Worm (Caenorhabditis elegans) whole organism, young adult: ENCODE measurements around the gene znf-593.

ENCODE experiments used
- C06A6.2 ChIP-seq: fragments of 200-800 bp; sonication (Bioruptor generic); conservative IDR thresholded peaks from 2 replicates; pipeline ENCODE4 v1.3.6; 2022; ENCODE audit warnings: missing genetic modification characterization, missing compliant biosample characterization
- F22D6.2 ChIP-seq: sonication (generic microtip); optimal IDR thresholded peaks from 2 replicates; lab custom pipeline; 2016; ENCODE audit warnings: mild to moderate bottlenecking, missing genetic modification characterization, missing compliant biosample characterization
- F33H1.4 ChIP-seq: fragments of 200-800 bp; sonication (Bioruptor generic); IDR thresholded peaks from 2 replicates; pipeline ENCODE4 v1.3.6; 2022; ENCODE audit warnings: missing genetic modification reagents, missing genetic modification characterization, missing compliant biosample characterization
- F52B5.7 ChIP-seq: sonication (generic microtip); optimal IDR thresholded peaks from 2 replicates; lab custom pipeline; 2016; ENCODE audit warnings: mild to moderate bottlenecking, missing genetic modification characterization, missing compliant biosample characterization
- F57A8.1 ChIP-seq: fragments of 200-800 bp; sonication (Bioruptor generic); optimal IDR thresholded peaks from 2 replicates; lab custom pipeline; 2018; ENCODE audit warnings: mild to moderate bottlenecking, missing genetic modification characterization, moderate library complexity, missing compliant biosample characterization
- F57C9.4 ChIP-seq: sonication (generic microtip); optimal IDR thresholded peaks from 2 replicates; lab custom pipeline; 2017; ENCODE audit warnings: mild to moderate bottlenecking, missing genetic modification characterization, missing compliant biosample characterization
- Y67H2A.10 ChIP-seq: fragments of 200-800 bp; sonication (Bioruptor generic); conservative IDR thresholded peaks from 2 replicates; pipeline ENCODE4 v1.3.6; 2022; ENCODE audit warnings: missing genetic modification reagents, missing genetic modification characterization, missing compliant biosample characterization
- ZK185.1 ChIP-seq: sonication (generic microtip); optimal IDR thresholded peaks from 2 replicates; lab custom pipeline; 2016; ENCODE audit warnings: mild to moderate bottlenecking, missing genetic modification characterization, missing compliant biosample characterization; ENCODE audit not compliant: poor library complexity, severe bottlenecking
- ama-1 ChIP-seq, 3 experiments: fragments of 150-350 bp in 1 of 3; sonication (generic microtip) in 2 of 3; optimal IDR thresholded peaks; 2 replicates each; lab custom pipeline; 2014 to 2018; ENCODE audit warnings: missing biosample characterization in 2 of 3, missing genetic modification characterization in 2 of 3, missing genetic modification reagents in 2 of 3
- atf-7 ChIP-seq: sonication (generic microtip); optimal IDR thresholded peaks from 2 replicates; lab custom pipeline; 2017; ENCODE audit warnings: mild to moderate bottlenecking, missing genetic modification characterization, missing compliant biosample characterization
- athp-1 ChIP-seq: sonication (generic microtip); optimal IDR thresholded peaks from 2 replicates; lab custom pipeline; 2017; ENCODE audit warnings: mild to moderate bottlenecking, missing genetic modification characterization, missing compliant biosample characterization
- attf-5 ChIP-seq: fragments of 200-800 bp; sonication (Bioruptor generic); optimal IDR thresholded peaks from 2 replicates; lab custom pipeline; 2018; ENCODE audit warnings: mild to moderate bottlenecking, missing genetic modification characterization, missing compliant biosample characterization
- bed-1 ChIP-seq: fragments of 200-800 bp; sonication (Bioruptor generic); IDR thresholded peaks from 2 replicates; pipeline ENCODE4 v1.3.6; 2022; ENCODE audit warnings: missing genetic modification reagents, missing genetic modification characterization, missing compliant biosample characterization
- bed-2 ChIP-seq: fragments of 200-800 bp; sonication (Bioruptor generic); IDR thresholded peaks from 2 replicates; pipeline ENCODE4 v1.3.6; 2022; ENCODE audit warnings: missing genetic modification reagents, missing genetic modification characterization, missing compliant biosample characterization
- ceh-40 ChIP-seq: fragments of 200-800 bp; sonication (Bioruptor generic); IDR thresholded peaks from 2 replicates; pipeline ENCODE4 v1.3.6; 2022; ENCODE audit warnings: missing genetic modification characterization, missing compliant biosample characterization
- ceh-58 ChIP-seq: fragments of 200-800 bp; sonication (Bioruptor generic); IDR thresholded peaks from 2 replicates; pipeline ENCODE4 v1.3.6; 2022; ENCODE audit warnings: missing genetic modification characterization, missing compliant biosample characterization
- ceh-91 ChIP-seq: fragments of 200-800 bp; sonication (Bioruptor generic); IDR thresholded peaks from 2 replicates; pipeline ENCODE4 v1.3.6; 2022; ENCODE audit warnings: missing genetic modification reagents, missing genetic modification characterization, missing compliant biosample characterization
- chd-7 ChIP-seq: sonication (generic microtip); optimal IDR thresholded peaks from 2 replicates; lab custom pipeline; 2016; ENCODE audit warnings: mild to moderate bottlenecking, missing genetic modification characterization, moderate library complexity, missing compliant biosample characterization
- dox-1 ChIP-seq: fragments of 200-800 bp; sonication (Bioruptor generic); IDR thresholded peaks from 2 replicates; pipeline ENCODE4 v1.3.6; 2022; ENCODE audit warnings: missing genetic modification reagents, missing genetic modification characterization, missing compliant biosample characterization
- efl-1 ChIP-seq: fragments of 150-350 bp; optimal IDR thresholded peaks from 2 replicates; lab custom pipeline; 2014; ENCODE audit warnings: missing biosample characterization, missing genetic modification reagents, missing genetic modification characterization
- egl-44 ChIP-seq: fragments of 200-800 bp; sonication (Bioruptor generic); IDR thresholded peaks from 2 replicates; pipeline ENCODE4 v1.3.6; 2022; ENCODE audit warnings: missing genetic modification reagents, missing genetic modification characterization, missing compliant biosample characterization
- egrh-3 ChIP-seq: fragments of 200-800 bp; sonication (Bioruptor generic); IDR thresholded peaks from 2 replicates; pipeline ENCODE4 v1.3.6; 2022; ENCODE audit warnings: missing genetic modification reagents, missing genetic modification characterization, missing compliant biosample characterization
- hmg-1.2 ChIP-seq: fragments of 200-800 bp; sonication (Bioruptor generic); IDR thresholded peaks from 2 replicates; pipeline ENCODE4 v1.3.6; 2022; ENCODE audit warnings: missing genetic modification reagents, missing genetic modification characterization, missing compliant biosample characterization
- hsf-1 ChIP-seq: fragments of 200-800 bp; sonication (Bioruptor generic); IDR thresholded peaks from 2 replicates; pipeline ENCODE4 v1.3.6; 2022; ENCODE audit warnings: missing genetic modification reagents, missing genetic modification characterization, missing compliant biosample characterization
- let-607 ChIP-seq, 2 experiments: fragments of 200-800 bp in 1 of 2; sonication (Bioruptor generic) in 1 of 2; sonication (generic microtip) in 1 of 2; optimal IDR thresholded peaks; 2 replicates each; lab custom pipeline; 2016 to 2018; ENCODE audit warnings: mild to moderate bottlenecking in 2 of 2, missing compliant biosample characterization in 2 of 2, missing genetic modification characterization in 2 of 2, moderate library complexity in 2 of 2, missing genotype in 1 of 2
- lin-40 ChIP-seq: sonication (generic microtip); optimal IDR thresholded peaks from 2 replicates; lab custom pipeline; 2016; ENCODE audit warnings: missing genetic modification characterization, mild to moderate bottlenecking, missing compliant biosample characterization, missing genotype, missing genetic modification reagents
- madf-3 ChIP-seq: fragments of 200-800 bp; sonication (Bioruptor generic); IDR thresholded peaks from 2 replicates; pipeline ENCODE4 v1.3.6; 2022; ENCODE audit warnings: missing genetic modification reagents, missing genetic modification characterization, missing compliant biosample characterization
- madf-8 ChIP-seq: fragments of 200-800 bp; sonication (Bioruptor generic); conservative IDR thresholded peaks from 2 replicates; pipeline ENCODE4 v1.3.6; 2022; ENCODE audit warnings: missing genetic modification reagents, missing genetic modification characterization, missing compliant biosample characterization
- mxl-1 ChIP-seq: sonication (generic microtip); optimal IDR thresholded peaks from 2 replicates; lab custom pipeline; 2016; ENCODE audit warnings: missing genetic modification characterization, missing compliant biosample characterization
- nfya-2 ChIP-seq: fragments of 200-800 bp; sonication (Bioruptor generic); IDR thresholded peaks from 2 replicates; pipeline ENCODE4 v1.3.6; 2022; ENCODE audit warnings: missing genetic modification reagents, missing genetic modification characterization, missing compliant biosample characterization
- nhr-120 ChIP-seq: fragments of 200-800 bp; sonication (Bioruptor generic); IDR thresholded peaks from 2 replicates; pipeline ENCODE4 v1.3.6; 2022; ENCODE audit warnings: missing genetic modification characterization, missing compliant biosample characterization
- rpc-1 ChIP-seq, 2 experiments: fragments of 150-350 bp in 1 of 2; sonication (generic microtip) in 1 of 2; optimal IDR thresholded peaks; 2 replicates each; lab custom pipeline; 2014 to 2018; ENCODE audit warnings: missing biosample characterization in 1 of 2, missing genetic modification characterization in 1 of 2, missing genetic modification reagents in 1 of 2, missing genotype in 1 of 2
- sdz-38 ChIP-seq: sonication (generic microtip); optimal IDR thresholded peaks from 2 replicates; lab custom pipeline; 2016; ENCODE audit warnings: missing genotype, missing genetic modification characterization, missing compliant biosample characterization
- snpc-3.4 ChIP-seq: sonication (generic microtip); optimal IDR thresholded peaks from 2 replicates; lab custom pipeline; 2017; ENCODE audit warnings: missing genetic modification characterization, mild to moderate bottlenecking, missing compliant biosample characterization, antibody characterized with exemption, moderate library complexity, missing genotype, missing genetic modification reagents
- snpc-4 ChIP-seq, 5 experiments: fragments of 150-350 bp in 1 of 5; sonication (generic microtip) in 4 of 5; optimal IDR thresholded peaks; 2 replicates each; lab custom pipeline; 2014 to 2018; ENCODE audit warnings: missing genetic modification characterization in 5 of 5, missing biosample characterization in 3 of 5, antibody characterized with exemption in 2 of 5, mild to moderate bottlenecking in 2 of 5, missing compliant biosample characterization in 2 of 5, missing genotype in 2 of 5, moderate library complexity in 2 of 5, missing genetic modification reagents in 1 of 5
- somi-1 ChIP-seq: fragments of 200-800 bp; sonication (Bioruptor generic); optimal IDR thresholded peaks from 2 replicates; lab custom pipeline; 2018; ENCODE audit warnings: mild to moderate bottlenecking, missing genetic modification characterization, missing compliant biosample characterization
- sptf-2 ChIP-seq: fragments of 200-800 bp; sonication (Bioruptor generic); optimal IDR thresholded peaks from 2 replicates; lab custom pipeline; 2018; ENCODE audit warnings: mild to moderate bottlenecking, missing genetic modification characterization, missing compliant biosample characterization
- tbp1 ChIP-seq: fragments of 200-800 bp; sonication (Bioruptor generic); optimal IDR thresholded peaks from 2 replicates; lab custom pipeline; 2018; ENCODE audit warnings: mild to moderate bottlenecking, missing genetic modification characterization, missing compliant biosample characterization
- tlf-1 ChIP-seq: fragments of 200-800 bp; sonication (Bioruptor generic); optimal IDR thresholded peaks from 2 replicates; lab custom pipeline; 2018; ENCODE audit warnings: mild to moderate bottlenecking, missing genetic modification characterization, missing compliant biosample characterization
- unc-62 ChIP-seq: fragments of 150-350 bp; optimal IDR thresholded peaks from 2 replicates; lab custom pipeline; 2014; ENCODE audit warnings: missing biosample characterization, missing genetic modification reagents, missing genetic modification characterization
- zfh-2 ChIP-seq: fragments of 200-800 bp; sonication (Bioruptor generic); conservative IDR thresholded peaks from 2 replicates; pipeline ENCODE4 v1.3.6; 2022; ENCODE audit warnings: missing genetic modification reagents, missing genetic modification characterization, missing compliant biosample characterization
- zim-3 ChIP-seq: sonication (generic microtip); optimal IDR thresholded peaks from 2 replicates; lab custom pipeline; 2017; ENCODE audit warnings: mild to moderate bottlenecking, missing genetic modification characterization, moderate library complexity, missing compliant biosample characterization
- ztf-25 ChIP-seq: fragments of 200-800 bp; sonication (Bioruptor generic); IDR thresholded peaks from 2 replicates; pipeline ENCODE4 v1.3.6; 2022; ENCODE audit warnings: missing genetic modification reagents, missing genetic modification characterization, missing compliant biosample characterization
- ztf-6 ChIP-seq: fragments of 200-800 bp; sonication (Bioruptor generic); IDR thresholded peaks from 2 replicates; pipeline ENCODE4 v1.3.6; 2022; ENCODE audit warnings: missing genetic modification reagents, missing genetic modification characterization, missing compliant biosample characterization

Gene znf-593

ce11 chrIII:11917090-11917489 lies 1.4 kb downstream of the znf-593 start:
- TF ChIP-seq lin-40 = no peak
- no peak for TF ChIP-seq bed-1 (GFP tag; lab: Robert Waterston, UW)
- TF ChIP-seq C06A6.2 (GFP tag; lab: Robert Waterston, UW) = no peak
- TF ChIP-seq ztf-6 (GFP tag; lab: Robert Waterston, UW) = no peak
- TF ChIP-seq, all 124 proteins: peak for 0

- no peak for TF ChIP-seq atf-7 (tag; lab: Kevin White, UChicago)
- no peak for TF ChIP-seq ztf-25
- no peak for TF ChIP-seq unc-62 (GFP tag; lab: Kevin White, UChicago)
- no peak for TF ChIP-seq F57C9.4 (tag; lab: Kevin White, UChicago)
- TF ChIP-seq F52B5.7 (tag; lab: Kevin White, UChicago) = no peak
- peak; percentile 69; the same call in 1 of the 2 replicates for TF ChIP-seq egrh-3
- no peak for TF ChIP-seq ama-1 (optimal IDR thresholded peaks at IDR 0.05; lab: Kevin White, UChicago)
- TF ChIP-seq ama-1 (GFP tag; optimal IDR thresholded peaks at IDR 0.05; lab: Kevin White, UChicago) = no peak
- TF ChIP-seq snpc-4 (GFP tag; optimal IDR thresholded peaks at IDR 0.05; lab: Kevin White, UChicago) = no peak
- no peak for TF ChIP-seq snpc-4 (tag; optimal IDR thresholded peaks at IDR 0.05; lab: Kevin White, UChicago)
- TF ChIP-seq dox-1 = peak; percentile 12; the same call in 1 of the 2 replicates
- no peak for TF ChIP-seq mxl-1 (tag; lab: Kevin White, UChicago)
- TF ChIP-seq zfh-2 (GFP tag; lab: Robert Waterston, UW) = peak; percentile 79
- no peak for TF ChIP-seq madf-8
- TF ChIP-seq tlf-1 (GFP tag; lab: Kevin White, UChicago) = no peak
Observed at ce11 chrIII:11916260-11916659, 2.3 kb downstream of the znf-593 start.

ce11 chrIII:11915666-11916065 lies 2.9 kb downstream of the znf-593 start, which contains the start of the genes ndab-1 and npp-16:
Gene ndab-1 (minus strand): TSS chrIII:11915712.
Gene npp-16 (plus strand): TSS chrIII:11915928.
- TF ChIP-seq sptf-2 (GFP tag; lab: Kevin White, UChicago) (no peak), nhr-120 (GFP tag; lab: Robert Waterston, UW) (no peak), nfya-2 (no peak), F22D6.2 (tag; lab: Kevin White, UChicago) (no peak), ZK185.1 (tag; lab: Kevin White, UChicago) (no peak), unc-62 (GFP tag; lab: Kevin White, UChicago) (no peak), chd-7 (tag; lab: Kevin White, UChicago) (no peak), tbp1 (GFP tag; lab: Kevin White, UChicago) (no peak), bed-2 (GFP tag; lab: Robert Waterston, UW) (no peak), attf-5 (GFP tag; lab: Kevin White, UChicago) (peak; percentile 2), Y67H2A.10 (GFP tag; lab: Robert Waterston, UW) (no peak), F33H1.4 (peak; percentile 40; the same call in 1 of the 2 replicates), sdz-38 (tag; lab: Kevin White, UChicago) (no peak), athp-1 (no peak), hsf-1 (no peak), snpc-3.4 (peak; percentile 6), F57A8.1 (GFP tag; lab: Kevin White, UChicago) (no peak), ceh-91 (no peak), somi-1 (GFP tag; lab: Kevin White, UChicago) (no peak), ceh-40 (no peak), ama-1 (optimal IDR thresholded peaks at IDR 0.05; lab: Kevin White, UChicago) (no peak), ama-1 (GFP tag; optimal IDR thresholded peaks at IDR 0.05; lab: Kevin White, UChicago) (no peak), egl-44 (GFP tag; lab: Robert Waterston, UW) (no peak), let-607 (tag; optimal IDR thresholded peaks at IDR 0.05; lab: Kevin White, UChicago) (peak in 1 of 2 experiments; percentile 17), hmg-1.2 (GFP tag; lab: Robert Waterston, UW) (0 out of 2 replicates have a peak, but pooled peaks have one; percentile 3), zim-3 (tag; lab: Kevin White, UChicago) (no peak), efl-1 (no peak), rpc-1 (optimal IDR thresholded peaks at IDR 0.05; lab: Kevin White, UChicago) (no peak), rpc-1 (tag; optimal IDR thresholded peaks at IDR 0.05; lab: Kevin White, UChicago) (no peak), madf-3 (GFP tag; lab: Robert Waterston, UW) (no peak), ceh-58 (GFP tag; lab: Robert Waterston, UW) (no peak)
